Worm (Caenorhabditis elegans) whole organism, young adult: Measurements from ENCODE around the gene F48B9.3.

Experiments
- B0019.2 ChIP-seq: fragments of 200-800 bp; sonication (Bioruptor generic); conservative IDR thresholded peaks from 2 replicates; pipeline ENCODE4 v1.3.6; 2022; ENCODE audit warnings: missing genetic modification reagents, missing genetic modification characterization, missing compliant biosample characterization
- B0035.1 ChIP-seq: sonication (generic microtip); optimal IDR thresholded peaks from 2 replicates; lab custom pipeline; 2016; ENCODE audit warnings: missing genetic modification characterization, mild to moderate bottlenecking, missing compliant biosample characterization, missing genotype, missing genetic modification reagents
- C17E4.6 ChIP-seq: fragments of 200-800 bp; sonication (Bioruptor generic); IDR thresholded peaks from 2 replicates; pipeline ENCODE4 v1.3.6; 2022; ENCODE audit warnings: missing genetic modification reagents, missing genetic modification characterization, missing compliant biosample characterization
- F39B2.1 ChIP-seq: fragments of 200-800 bp; sonication (Bioruptor generic); IDR thresholded peaks from 2 replicates; pipeline ENCODE4 v1.3.6; 2022; ENCODE audit warnings: missing genetic modification reagents, missing genetic modification characterization, missing compliant biosample characterization
- F52B5.7 ChIP-seq: sonication (generic microtip); optimal IDR thresholded peaks from 2 replicates; lab custom pipeline; 2016; ENCODE audit warnings: mild to moderate bottlenecking, missing genetic modification characterization, missing compliant biosample characterization
- K11D2.4 ChIP-seq: fragments of 200-800 bp; sonication (Bioruptor generic); IDR thresholded peaks from 2 replicates; pipeline ENCODE4 v1.3.6; 2022; ENCODE audit warnings: missing genetic modification reagents, missing genetic modification characterization, missing compliant biosample characterization
- K12H6.12 ChIP-seq: fragments of 200-800 bp; sonication (Bioruptor generic); optimal IDR thresholded peaks from 2 replicates; lab custom pipeline; 2018; ENCODE audit warnings: mild to moderate bottlenecking, missing genetic modification characterization, missing compliant biosample characterization
- Y56A3A.18 ChIP-seq: fragments of 200-800 bp; sonication (Bioruptor generic); IDR thresholded peaks from 2 replicates; pipeline ENCODE4 v1.3.6; 2022; ENCODE audit warnings: missing genetic modification reagents, missing genetic modification characterization, missing compliant biosample characterization
- ama-1 ChIP-seq, 3 experiments: fragments of 150-350 bp in 1 of 3; sonication (generic microtip) in 2 of 3; optimal IDR thresholded peaks; 2 replicates each; lab custom pipeline; 2014 to 2018; ENCODE audit warnings: missing biosample characterization in 2 of 3, missing genetic modification characterization in 2 of 3, missing genetic modification reagents in 2 of 3
- attf-5 ChIP-seq: fragments of 200-800 bp; sonication (Bioruptor generic); optimal IDR thresholded peaks from 2 replicates; lab custom pipeline; 2018; ENCODE audit warnings: mild to moderate bottlenecking, missing genetic modification characterization, missing compliant biosample characterization
- bed-2 ChIP-seq: fragments of 200-800 bp; sonication (Bioruptor generic); IDR thresholded peaks from 2 replicates; pipeline ENCODE4 v1.3.6; 2022; ENCODE audit warnings: missing genetic modification reagents, missing genetic modification characterization, missing compliant biosample characterization
- cebp-1 ChIP-seq, 2 experiments: fragments of 200-800 bp in 1 of 2; sonication (Bioruptor generic) in 1 of 2; sonication (generic microtip) in 1 of 2; IDR thresholded peaks in 1 of 2; optimal IDR thresholded peaks in 1 of 2; 2 replicates each; pipeline versions ENCODE4 v1.3.6 to Lab custom; 2017 to 2022; ENCODE audit warnings: missing compliant biosample characterization in 2 of 2, missing genetic modification characterization in 2 of 2, mild to moderate bottlenecking in 1 of 2, missing genetic modification reagents in 1 of 2, moderate library complexity in 1 of 2
- cebp-2 ChIP-seq: fragments of 200-800 bp; sonication (Bioruptor generic); IDR thresholded peaks from 2 replicates; pipeline ENCODE4 v1.3.6; 2022; ENCODE audit warnings: missing genetic modification characterization, missing compliant biosample characterization
- ceh-27 ChIP-seq: fragments of 200-800 bp; sonication (Bioruptor generic); optimal IDR thresholded peaks from 2 replicates; lab custom pipeline; 2018; ENCODE audit warnings: mild to moderate bottlenecking, missing genetic modification characterization, moderate library complexity, missing compliant biosample characterization
- ceh-40 ChIP-seq: fragments of 200-800 bp; sonication (Bioruptor generic); IDR thresholded peaks from 2 replicates; pipeline ENCODE4 v1.3.6; 2022; ENCODE audit warnings: missing genetic modification characterization, missing compliant biosample characterization
- ceh-79 ChIP-seq: sonication (generic microtip); optimal IDR thresholded peaks from 2 replicates; lab custom pipeline; 2017; ENCODE audit warnings: mild to moderate bottlenecking, missing genetic modification characterization, missing compliant biosample characterization
- die-1 ChIP-seq: sonication (generic microtip); optimal IDR thresholded peaks from 2 replicates; lab custom pipeline; 2016; ENCODE audit warnings: missing genotype, mild to moderate bottlenecking, missing genetic modification characterization, missing compliant biosample characterization
- dpl-1 ChIP-seq: fragments of 150-350 bp; optimal IDR thresholded peaks from 2 replicates; lab custom pipeline; 2014; ENCODE audit warnings: missing biosample characterization, missing genetic modification reagents, missing genetic modification characterization
- efl-1 ChIP-seq: fragments of 150-350 bp; optimal IDR thresholded peaks from 2 replicates; lab custom pipeline; 2014; ENCODE audit warnings: missing biosample characterization, missing genetic modification reagents, missing genetic modification characterization
- ets-4 ChIP-seq: fragments of 200-800 bp; sonication (Bioruptor generic); optimal IDR thresholded peaks from 2 replicates; lab custom pipeline; 2018; ENCODE audit warnings: mild to moderate bottlenecking, missing genetic modification characterization, missing compliant biosample characterization
- hlh-26 ChIP-seq: fragments of 200-800 bp; sonication (Bioruptor generic); conservative IDR thresholded peaks from 2 replicates; pipeline ENCODE4 v1.3.6; 2022; ENCODE audit warnings: missing genetic modification reagents, missing genetic modification characterization, missing compliant biosample characterization
- hmg-20 ChIP-seq: fragments of 200-800 bp; sonication (Bioruptor generic); IDR thresholded peaks from 2 replicates; pipeline ENCODE4 v1.3.6; 2022; ENCODE audit warnings: missing genetic modification reagents, missing genetic modification characterization, missing compliant biosample characterization
- let-526 ChIP-seq: fragments of 200-800 bp; sonication (Bioruptor generic); IDR thresholded peaks from 2 replicates; pipeline ENCODE4 v1.3.6; 2022; ENCODE audit warnings: missing genetic modification reagents, missing genetic modification characterization, missing compliant biosample characterization
- let-607 ChIP-seq, 2 experiments: fragments of 200-800 bp in 1 of 2; sonication (Bioruptor generic) in 1 of 2; sonication (generic microtip) in 1 of 2; optimal IDR thresholded peaks; 2 replicates each; lab custom pipeline; 2016 to 2018; ENCODE audit warnings: mild to moderate bottlenecking in 2 of 2, missing compliant biosample characterization in 2 of 2, missing genetic modification characterization in 2 of 2, moderate library complexity in 2 of 2, missing genotype in 1 of 2
- lin-26 ChIP-seq: fragments of 200-800 bp; sonication (Bioruptor generic); IDR thresholded peaks from 2 replicates; pipeline ENCODE4 v1.3.6; 2022; ENCODE audit warnings: missing genetic modification reagents, missing genetic modification characterization, missing compliant biosample characterization
- lin-54 ChIP-seq: fragments of 200-800 bp; sonication (Bioruptor generic); optimal IDR thresholded peaks from 2 replicates; lab custom pipeline; 2018; ENCODE audit warnings: mild to moderate bottlenecking, missing genetic modification characterization, missing compliant biosample characterization
- madf-10 ChIP-seq: sonication (generic microtip); optimal IDR thresholded peaks from 2 replicates; lab custom pipeline; 2016; ENCODE audit warnings: mild to moderate bottlenecking, missing genetic modification characterization, missing compliant biosample characterization
- madf-3 ChIP-seq: fragments of 200-800 bp; sonication (Bioruptor generic); IDR thresholded peaks from 2 replicates; pipeline ENCODE4 v1.3.6; 2022; ENCODE audit warnings: missing genetic modification reagents, missing genetic modification characterization, missing compliant biosample characterization
- madf-6 ChIP-seq: fragments of 200-800 bp; sonication (Bioruptor generic); IDR thresholded peaks from 2 replicates; pipeline ENCODE4 v1.3.6; 2022; ENCODE audit warnings: missing genetic modification reagents, missing genetic modification characterization, missing compliant biosample characterization
- nfyb-1 ChIP-seq: fragments of 200-800 bp; sonication (Bioruptor generic); IDR thresholded peaks from 2 replicates; pipeline ENCODE4 v1.3.6; 2022; ENCODE audit warnings: missing genetic modification reagents, missing genetic modification characterization, missing compliant biosample characterization
- nhr-120 ChIP-seq: fragments of 200-800 bp; sonication (Bioruptor generic); IDR thresholded peaks from 2 replicates; pipeline ENCODE4 v1.3.6; 2022; ENCODE audit warnings: missing genetic modification characterization, missing compliant biosample characterization
- nhr-27 ChIP-seq: fragments of 200-800 bp; sonication (Bioruptor generic); optimal IDR thresholded peaks from 2 replicates; lab custom pipeline; 2018; ENCODE audit warnings: mild to moderate bottlenecking, missing genetic modification characterization, moderate library complexity, missing compliant biosample characterization
- rpc-1 ChIP-seq, 2 experiments: fragments of 150-350 bp in 1 of 2; sonication (generic microtip) in 1 of 2; optimal IDR thresholded peaks; 2 replicates each; lab custom pipeline; 2014 to 2018; ENCODE audit warnings: missing biosample characterization in 1 of 2, missing genetic modification characterization in 1 of 2, missing genetic modification reagents in 1 of 2, missing genotype in 1 of 2
- sea-2 ChIP-seq: fragments of 200-800 bp; sonication (Bioruptor generic); IDR thresholded peaks from 2 replicates; pipeline ENCODE4 v1.3.6; 2022; ENCODE audit warnings: missing genetic modification characterization, missing compliant biosample characterization
- snpc-1.3 ChIP-seq: sonication (generic microtip); optimal IDR thresholded peaks from 2 replicates; lab custom pipeline; 2017; ENCODE audit warnings: missing genetic modification characterization, mild to moderate bottlenecking, missing compliant biosample characterization, antibody characterized with exemption, moderate library complexity, missing genotype, missing genetic modification reagents; ENCODE audit not compliant: insufficient read depth
- somi-1 ChIP-seq: fragments of 200-800 bp; sonication (Bioruptor generic); optimal IDR thresholded peaks from 2 replicates; lab custom pipeline; 2018; ENCODE audit warnings: mild to moderate bottlenecking, missing genetic modification characterization, missing compliant biosample characterization
- tbx-9 ChIP-seq: sonication (generic microtip); optimal IDR thresholded peaks from 2 replicates; lab custom pipeline; 2016; ENCODE audit warnings: borderline replicate concordance, missing genetic modification characterization, inconsistent platforms, missing compliant biosample characterization
- xnd-1 ChIP-seq: sonication (generic microtip); optimal IDR thresholded peaks from 2 replicates; lab custom pipeline; 2016; ENCODE audit warnings: missing genotype, missing genetic modification reagents, missing genetic modification characterization, missing compliant biosample characterization
- ztf-22 ChIP-seq: fragments of 200-800 bp; sonication (Bioruptor generic); optimal IDR thresholded peaks from 2 replicates; lab custom pipeline; 2018; ENCODE audit warnings: mild to moderate bottlenecking, missing genetic modification characterization, moderate library complexity, missing compliant biosample characterization
- ztf-6 ChIP-seq: fragments of 200-800 bp; sonication (Bioruptor generic); IDR thresholded peaks from 2 replicates; pipeline ENCODE4 v1.3.6; 2022; ENCODE audit warnings: missing genetic modification reagents, missing genetic modification characterization, missing compliant biosample characterization

The F48B9.3 gene

ce11 chrX:2120961-2121360 is 43.9 kb upstream of the F48B9.3 start, which contains the start of gene gpa-5:
Gene gpa-5 (minus strand): TSS chrX:2121061.
- TF ChIP-seq nhr-120 (GFP tag; lab: Robert Waterston, UW) (no peak), B0035.1 (tag; lab: Kevin White, UChicago) (no peak), lin-26 (GFP tag; lab: Robert Waterston, UW) (no peak), cebp-2 (GFP tag; lab: Robert Waterston, UW) (no peak)

- TF ChIP-seq ets-4 (GFP tag; lab: Kevin White, UChicago) (no peak), bed-2 (GFP tag; lab: Robert Waterston, UW) (no peak), madf-6 (GFP tag; lab: Robert Waterston, UW) (no peak), lin-26 (GFP tag; lab: Robert Waterston, UW) (no peak), efl-1 (GFP tag; lab: Kevin White, UChicago) (no peak), somi-1 (GFP tag; lab: Kevin White, UChicago) (no peak), nfyb-1 (no peak), hmg-20 (no peak), let-526 (GFP tag; lab: Robert Waterston, UW) (no peak), F52B5.7 (tag; lab: Kevin White, UChicago) (no peak), ztf-22 (no peak), dpl-1 (GFP tag; lab: Kevin White, UChicago) (no peak), madf-3 (GFP tag; lab: Robert Waterston, UW) (no peak), attf-5 (GFP tag; lab: Kevin White, UChicago) (no peak)
Measured at ce11 chrX:2130141-2130540, 34.7 kb upstream of the F48B9.3 start, which contains the start of gene F53B1.8. Gene F53B1.8 (minus strand): TSS chrX:2130241.

ce11 chrX:2131650-2132049 is 33.2 kb upstream of the F48B9.3 start, which contains the start of gene F53B1.9:
Gene F53B1.9 (minus strand): TSS chrX:2131844.
- TF ChIP-seq ceh-40 (GFP tag; lab: Robert Waterston, UW) = no peak
- no peak for TF ChIP-seq cebp-1 (GFP tag; IDR thresholded peaks at IDR 0.05; lab: Robert Waterston, UW)
- no peak for TF ChIP-seq cebp-1 (tag; optimal IDR thresholded peaks at IDR 0.05; lab: Kevin White, UChicago)
- no peak for TF ChIP-seq K12H6.12
- TF ChIP-seq nhr-27 (tag; lab: Kevin White, UChicago) = no peak
- no peak for TF ChIP-seq die-1 (tag; lab: Kevin White, UChicago)
- no peak for TF ChIP-seq madf-10 (tag; lab: Kevin White, UChicago)
- TF ChIP-seq K11D2.4 (GFP tag; lab: Robert Waterston, UW) = no peak
- no peak for TF ChIP-seq dpl-1 (GFP tag; lab: Kevin White, UChicago)
- no peak for TF ChIP-seq Y56A3A.18 (GFP tag; lab: Robert Waterston, UW)
- TF ChIP-seq ztf-22 = no peak

ce11 chrX:2136937-2137336 is 27.9 kb upstream of the F48B9.3 start:
- TF ChIP-seq let-526 (GFP tag; lab: Robert Waterston, UW) (no peak), hlh-26 (no peak), tbx-9 (tag; lab: Kevin White, UChicago) (no peak), lin-54 (GFP tag; lab: Kevin White, UChicago) (no peak), somi-1 (GFP tag; lab: Kevin White, UChicago) (no peak)

- TF ChIP-seq sea-2 (GFP tag; lab: Robert Waterston, UW) = no peak
- TF ChIP-seq cebp-1 (GFP tag; IDR thresholded peaks at IDR 0.05; lab: Robert Waterston, UW) = no peak
- no peak for TF ChIP-seq cebp-1 (tag; optimal IDR thresholded peaks at IDR 0.05; lab: Kevin White, UChicago)
- no peak for TF ChIP-seq cebp-2 (GFP tag; lab: Robert Waterston, UW)
- no peak for TF ChIP-seq xnd-1
- TF ChIP-seq ceh-27 = no peak
- no peak for TF ChIP-seq rpc-1 (optimal IDR thresholded peaks at IDR 0.05; lab: Kevin White, UChicago)
- no peak for TF ChIP-seq rpc-1 (tag; optimal IDR thresholded peaks at IDR 0.05; lab: Kevin White, UChicago)
- TF ChIP-seq F39B2.1 (GFP tag; lab: Robert Waterston, UW) = no peak
- TF ChIP-seq snpc-1.3 (tag; lab: Kevin White, UChicago) = no peak
- no peak for TF ChIP-seq ceh-79
- no peak for TF ChIP-seq ztf-6 (GFP tag; lab: Robert Waterston, UW)
- TF ChIP-seq let-607 (tag; optimal IDR thresholded peaks at IDR 0.05; lab: Kevin White, UChicago) = no peak
- TF ChIP-seq C17E4.6 (GFP tag; lab: Robert Waterston, UW) = no peak
- no peak for TF ChIP-seq dpl-1 (GFP tag; lab: Kevin White, UChicago)
- TF ChIP-seq madf-10 (tag; lab: Kevin White, UChicago) = no peak
- TF ChIP-seq B0019.2 (GFP tag; lab: Robert Waterston, UW) = no peak
- no peak for TF ChIP-seq ama-1 (optimal IDR thresholded peaks at IDR 0.05; lab: Kevin White, UChicago)
- no peak for TF ChIP-seq ama-1 (GFP tag; optimal IDR thresholded peaks at IDR 0.05; lab: Kevin White, UChicago)
Measured at ce11 chrX:2138923-2139322, 25.9 kb upstream of the F48B9.3 start.
